Worm (Caenorhabditis elegans): ENCODE measurements around the gene oig-5.

Gene oig-5

DNA sequence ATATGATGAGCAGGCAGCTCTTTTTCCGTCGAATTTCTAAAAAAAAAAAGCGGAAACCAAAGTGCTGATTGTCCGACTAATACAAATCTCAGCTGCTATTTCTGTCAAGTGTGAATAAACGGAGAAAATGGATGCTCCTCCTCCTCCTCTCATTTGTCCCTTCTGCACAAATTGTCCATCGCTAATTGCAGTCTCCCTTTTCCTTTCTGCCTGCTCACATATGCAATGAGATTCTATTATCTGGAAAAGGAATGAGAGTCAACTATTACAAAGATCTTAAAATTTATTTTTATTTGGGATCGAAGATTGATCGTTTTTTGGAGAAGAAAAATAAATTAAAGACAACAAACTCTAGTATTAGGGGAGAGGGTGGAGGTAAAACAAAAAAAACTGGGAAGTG lies 15.3 kb downstream of the oig-5 start:
- TF ChIP-seq tab-1 (GFP tag; IDR thresholded peaks at IDR 0.05) (no peak), flt-1 (GFP tag; IDR thresholded peaks at IDR 0.05) (peak; percentile 14; the same call in 1 of the 2 replicates)

DNA sequence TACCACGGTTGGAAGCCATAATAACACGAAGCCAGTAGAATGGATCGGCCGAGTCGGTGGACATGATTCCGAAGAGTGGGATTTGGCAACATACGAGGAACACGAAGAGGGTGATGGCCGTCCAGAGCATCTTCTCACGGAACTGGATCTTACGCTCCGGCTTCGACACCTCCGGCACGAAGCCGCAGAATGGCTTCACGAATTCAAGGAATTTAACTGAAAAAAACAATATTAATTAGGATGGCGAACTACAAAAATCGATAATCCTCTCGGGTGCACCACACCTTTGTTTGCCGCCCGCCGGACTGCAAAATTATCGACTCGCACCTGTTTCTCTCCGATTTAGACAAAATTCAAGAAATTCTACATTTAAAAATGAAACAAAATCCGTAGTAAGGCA lies 17.2 kb downstream of the oig-5 start:
- no peak for TF ChIP-seq flt-1 (GFP tag; IDR thresholded peaks at IDR 0.05)
- TF ChIP-seq T22C8.4 (GFP tag; IDR thresholded peaks at IDR 0.05): peak; percentile 40; the same call in 1 of the 2 replicates
- no peak for TF ChIP-seq tab-1 (GFP tag; IDR thresholded peaks at IDR 0.05)
- TF ChIP-seq cog-1 (tag; optimal IDR thresholded peaks at IDR 0.05): no peak
- TF ChIP-seq klf-2 (GFP tag; conservative IDR thresholded peaks at IDR 0.05): no peak
- TF ChIP-seq ref-1 (GFP tag; conservative IDR thresholded peaks at IDR 0.05): no peak

DNA sequence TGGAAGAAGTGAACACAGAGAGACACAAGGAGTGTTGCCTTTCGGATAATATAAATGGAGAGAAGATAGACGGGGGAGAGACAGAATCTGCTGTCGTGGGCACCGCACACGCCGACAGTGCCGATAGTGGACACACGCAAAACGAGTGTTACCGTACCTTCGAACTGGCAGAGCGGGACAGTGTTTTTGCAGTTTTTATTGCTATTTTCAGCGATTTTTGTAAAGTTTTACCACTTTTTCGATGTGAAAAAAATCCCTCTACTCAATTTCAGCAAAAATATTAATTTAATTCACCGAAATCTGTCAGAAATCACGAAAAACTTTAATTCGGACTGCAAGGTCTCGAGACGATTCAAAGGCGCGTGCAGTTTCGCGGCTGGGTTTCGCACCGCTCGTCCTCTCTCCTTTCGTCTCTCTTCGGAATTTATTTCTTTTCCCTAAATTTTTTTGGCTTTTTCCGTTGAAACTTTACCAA lies 17.9 kb downstream of the oig-5 start, which contains the start of gene sec-61.A:
TSS of gene sec-61.A (minus strand) at position 387 of the 475 bp plus-strand sequence.
- TF ChIP-seq cog-1 (tag; optimal IDR thresholded peaks at IDR 0.05): peak; percentile 78
- TF ChIP-seq flt-1 (GFP tag; IDR thresholded peaks at IDR 0.05): 0 out of 2 replicates have a peak, but pooled peaks have one; percentile 13
- no peak for TF ChIP-seq tab-1 (GFP tag; IDR thresholded peaks at IDR 0.05)

DNA sequence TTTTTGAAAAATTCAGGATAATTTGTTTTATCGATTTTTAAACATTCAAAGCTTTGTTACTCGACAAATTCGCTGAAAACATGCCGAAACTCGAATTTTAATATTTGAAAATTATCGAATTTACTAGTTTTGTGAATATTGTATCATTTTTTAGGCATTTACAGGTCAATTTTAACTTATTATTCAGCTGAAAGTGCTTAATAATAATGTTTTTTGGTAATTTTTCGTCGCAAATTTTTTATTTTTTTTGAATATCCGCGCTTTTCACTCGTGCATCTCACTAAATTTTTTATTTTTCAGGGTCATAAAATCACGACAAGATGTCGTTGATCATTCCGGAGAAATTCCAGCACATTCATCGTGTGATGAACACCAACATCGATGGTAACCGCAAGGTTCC lies 18.4 kb downstream of the oig-5 start, which contains the start of gene rps-18:
TSS of gene rps-18 (plus strand) at position 301 of the 400 bp plus-strand sequence.
- TF ChIP-seq ref-1 (GFP tag; conservative IDR thresholded peaks at IDR 0.05): no peak
- no peak for TF ChIP-seq tab-1 (GFP tag; IDR thresholded peaks at IDR 0.05)
- TF ChIP-seq klf-2 (GFP tag; conservative IDR thresholded peaks at IDR 0.05): no peak
- no peak for TF ChIP-seq cog-1 (tag; optimal IDR thresholded peaks at IDR 0.05)
- TF ChIP-seq T22C8.4 (GFP tag; IDR thresholded peaks at IDR 0.05): no peak
- no peak for TF ChIP-seq ztf-23 (GFP tag; IDR thresholded peaks at IDR 0.05)
- TF ChIP-seq med-1 (GFP tag; optimal IDR thresholded peaks at IDR 0.05; ENCODE audit: insufficient read depth): no peak
- no peak for TF ChIP-seq flt-1 (GFP tag; IDR thresholded peaks at IDR 0.05)

DNA sequence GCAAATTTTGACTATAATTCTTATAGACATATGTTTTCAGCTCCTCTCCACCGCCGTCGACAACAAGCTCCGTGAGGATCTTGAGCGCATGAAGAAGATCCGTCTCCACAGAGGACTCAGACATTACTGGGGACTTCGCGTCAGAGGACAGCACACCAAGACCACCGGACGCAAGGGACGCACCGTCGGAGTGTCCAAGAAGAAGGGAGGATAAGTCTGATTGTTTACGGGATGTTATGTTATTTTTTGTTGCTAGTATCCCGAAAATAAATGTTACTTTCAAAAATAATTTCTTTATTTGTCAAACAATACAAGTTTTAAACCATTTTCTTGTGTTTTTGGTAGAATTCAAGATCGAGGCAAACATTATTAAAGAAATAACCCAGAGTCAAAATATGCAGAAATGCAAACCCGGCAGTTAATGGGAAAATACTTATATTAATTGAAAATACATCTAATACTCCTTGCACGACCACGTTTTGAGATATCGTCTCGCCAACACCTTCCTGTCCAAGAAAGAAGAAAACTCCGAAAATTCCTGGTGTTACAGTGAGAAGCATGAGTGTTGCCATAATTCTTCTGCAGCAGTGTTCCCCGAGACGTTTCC lies 19.3 kb downstream of the oig-5 start:
- no peak for TF ChIP-seq klf-2 (GFP tag; conservative IDR thresholded peaks at IDR 0.05)
- no peak for TF ChIP-seq T22C8.4 (GFP tag; IDR thresholded peaks at IDR 0.05)
- no peak for TF ChIP-seq cog-1 (tag; optimal IDR thresholded peaks at IDR 0.05)
- no peak for TF ChIP-seq tab-1 (GFP tag; IDR thresholded peaks at IDR 0.05)
- no peak for TF ChIP-seq med-1 (GFP tag; optimal IDR thresholded peaks at IDR 0.05; ENCODE audit: insufficient read depth)

DNA sequence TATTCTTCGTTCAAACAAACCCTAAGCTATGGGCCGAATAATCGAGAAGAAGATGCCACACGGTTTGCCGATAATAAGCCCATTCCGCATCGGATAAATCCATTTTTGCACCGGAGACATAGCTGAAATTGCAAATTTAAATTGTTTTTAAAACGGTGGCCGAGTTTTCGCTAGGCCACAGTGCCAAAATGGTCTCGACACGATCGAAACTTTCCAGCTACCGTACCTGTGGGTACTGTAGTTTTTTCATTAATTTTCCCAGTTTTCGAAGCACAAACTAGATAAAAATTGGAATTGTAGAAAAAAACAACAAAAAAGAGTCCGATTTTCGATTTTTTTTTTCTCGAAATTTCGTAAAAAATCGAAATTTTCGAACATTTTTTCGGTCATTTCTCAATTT lies 21.2 kb downstream of the oig-5 start:
- TF ChIP-seq ztf-23 (GFP tag; IDR thresholded peaks at IDR 0.05): no peak
- TF ChIP-seq ref-1 (GFP tag; conservative IDR thresholded peaks at IDR 0.05): no peak
- no peak for TF ChIP-seq flt-1 (GFP tag; IDR thresholded peaks at IDR 0.05)
- TF ChIP-seq med-1 (GFP tag; optimal IDR thresholded peaks at IDR 0.05; ENCODE audit: insufficient read depth): no peak
- no peak for TF ChIP-seq ztf-29 (GFP tag; IDR thresholded peaks at IDR 0.05)
- no peak for TF ChIP-seq cog-1 (tag; optimal IDR thresholded peaks at IDR 0.05)

- TF ChIP-seq klf-2 (GFP tag; conservative IDR thresholded peaks at IDR 0.05) (no peak), tab-1 (GFP tag; IDR thresholded peaks at IDR 0.05) (no peak), med-1 (GFP tag; optimal IDR thresholded peaks at IDR 0.05; ENCODE audit: insufficient read depth) (no peak), cog-1 (tag; optimal IDR thresholded peaks at IDR 0.05) (no peak), ztf-29 (GFP tag; IDR thresholded peaks at IDR 0.05) (no peak), T22C8.4 (GFP tag; IDR thresholded peaks at IDR 0.05) (no peak), ref-1 (GFP tag; conservative IDR thresholded peaks at IDR 0.05) (no peak), ztf-23 (GFP tag; IDR thresholded peaks at IDR 0.05) (no peak)
These were observed 22.0 kb downstream of the oig-5 start, which contains the start of gene hhat-2 for ce11 chrIV:14829026-14829425. Gene hhat-2 (minus strand): TSS chrIV:14829126.

ce11 chrIV:14833537-14833936 lies 26.5 kb downstream of the oig-5 start:
- TF ChIP-seq cog-1 (tag; optimal IDR thresholded peaks at IDR 0.05): no peak
- TF ChIP-seq klf-2 (GFP tag; conservative IDR thresholded peaks at IDR 0.05): no peak
- no peak for TF ChIP-seq T22C8.4 (GFP tag; IDR thresholded peaks at IDR 0.05)
- no peak for TF ChIP-seq ref-1 (GFP tag; conservative IDR thresholded peaks at IDR 0.05)
- TF ChIP-seq ztf-23 (GFP tag; IDR thresholded peaks at IDR 0.05): no peak
- TF ChIP-seq ztf-29 (GFP tag; IDR thresholded peaks at IDR 0.05): no peak
- no peak for TF ChIP-seq med-1 (GFP tag; optimal IDR thresholded peaks at IDR 0.05; ENCODE audit: insufficient read depth)
- no peak for TF ChIP-seq tab-1 (GFP tag; IDR thresholded peaks at IDR 0.05)
- no peak for TF ChIP-seq flt-1 (GFP tag; IDR thresholded peaks at IDR 0.05)

ce11 chrIV:14836885-14837284 lies 29.9 kb downstream of the oig-5 start, which contains the start of gene Y57G11C.22:
Gene Y57G11C.22 (plus strand): TSS chrIV:14837211.
- TF ChIP-seq tab-1 (GFP tag; IDR thresholded peaks at IDR 0.05) (no peak), med-1 (GFP tag; optimal IDR thresholded peaks at IDR 0.05; ENCODE audit: insufficient read depth) (no peak), T22C8.4 (GFP tag; IDR thresholded peaks at IDR 0.05) (no peak), ztf-23 (GFP tag; IDR thresholded peaks at IDR 0.05) (no peak), klf-2 (GFP tag; conservative IDR thresholded peaks at IDR 0.05) (no peak)

DNA sequence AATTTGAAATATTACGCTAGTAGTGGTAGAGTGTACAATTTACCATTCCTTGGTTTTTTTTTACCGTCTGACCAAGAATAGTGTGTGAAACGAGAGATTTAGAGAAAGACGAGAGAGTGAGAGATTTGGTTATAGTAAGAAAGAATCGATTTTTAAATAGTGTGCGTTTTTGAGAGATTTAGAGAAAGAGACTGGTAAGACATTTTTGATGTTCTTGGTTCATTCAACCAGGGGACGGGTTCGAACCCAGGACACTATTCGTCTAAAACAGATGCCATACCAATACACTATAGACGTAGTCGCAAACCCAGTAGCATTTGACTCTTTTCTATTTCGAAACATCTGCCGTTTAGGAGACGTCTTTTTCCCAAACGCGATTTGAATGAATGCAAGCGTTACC lies 31.1 kb downstream of the oig-5 start:
- TF ChIP-seq flt-1 (GFP tag; IDR thresholded peaks at IDR 0.05) (peak; percentile 92), med-1 (GFP tag; optimal IDR thresholded peaks at IDR 0.05; ENCODE audit: insufficient read depth) (peak; percentile 34), ref-1 (GFP tag; conservative IDR thresholded peaks at IDR 0.05) (no peak; the same call in 1 of the 2 replicates), ztf-23 (GFP tag; IDR thresholded peaks at IDR 0.05) (peak; percentile 89), tab-1 (GFP tag; IDR thresholded peaks at IDR 0.05) (peak; percentile 89), T22C8.4 (GFP tag; IDR thresholded peaks at IDR 0.05) (peak; percentile 91), klf-2 (GFP tag; conservative IDR thresholded peaks at IDR 0.05) (peak; percentile 82), cog-1 (tag; optimal IDR thresholded peaks at IDR 0.05) (peak; percentile 85), ztf-29 (GFP tag; IDR thresholded peaks at IDR 0.05) (peak; percentile 89)

Measured in whole organism, midembryonic.